Worm (Caenorhabditis elegans) whole organism, L3 larva: Measurements from ENCODE around the gene R10E8.2.

Experiments used
- R02D3.7 ChIP-seq: fragments of 150-350 bp; optimal IDR thresholded peaks from 2 replicates; lab custom pipeline; 2014; ENCODE audit warnings: missing biosample characterization, missing genetic modification characterization
- ZK546.5 ChIP-seq: sonication (generic microtip); optimal IDR thresholded peaks from 2 replicates; lab custom pipeline; 2017; ENCODE audit warnings: missing biosample characterization, missing genetic modification characterization
- ama-1 ChIP-seq: fragments of 150-350 bp; optimal IDR thresholded peaks from 2 replicates; lab custom pipeline; 2018
- ceh-16 ChIP-seq: sonication (generic microtip); optimal IDR thresholded peaks from 2 replicates; lab custom pipeline; 2017; ENCODE audit warnings: missing biosample characterization, missing genetic modification characterization
- ceh-82 ChIP-seq: fragments of 150-350 bp; optimal IDR thresholded peaks from 2 replicates; lab custom pipeline; 2014; ENCODE audit warnings: missing biosample characterization, missing genetic modification characterization
- ceh-9 ChIP-seq: sonication (generic microtip); optimal IDR thresholded peaks from 2 replicates; lab custom pipeline; 2018; ENCODE audit warnings: missing biosample characterization, missing genetic modification characterization
- daf-12 ChIP-seq: fragments of 150-350 bp; optimal IDR thresholded peaks from 2 replicates; lab custom pipeline; 2014; ENCODE audit warnings: missing biosample characterization, missing genetic modification reagents, missing genetic modification characterization
- egl-27 ChIP-seq: sonication (generic microtip); optimal IDR thresholded peaks from 4 replicates; lab custom pipeline; 2017; ENCODE audit warnings: missing biosample characterization, missing genetic modification reagents, missing genetic modification characterization
- egl-5 ChIP-seq: fragments of 150-350 bp; optimal IDR thresholded peaks from 2 replicates; lab custom pipeline; 2017; ENCODE audit warnings: missing biosample characterization, missing genetic modification reagents, missing genetic modification characterization, inconsistent platforms
- elt-2 ChIP-seq: sonication (generic microtip); optimal IDR thresholded peaks from 2 replicates; lab custom pipeline; 2016; ENCODE audit warnings: missing genetic modification reagents, mild to moderate bottlenecking, missing genetic modification characterization, missing compliant biosample characterization
- fos-1 ChIP-seq: fragments of 150-350 bp; optimal IDR thresholded peaks from 2 replicates; lab custom pipeline; 2014; ENCODE audit warnings: missing biosample characterization, missing genetic modification characterization
- jun-1 ChIP-seq: fragments of 150-350 bp; optimal IDR thresholded peaks from 2 replicates; lab custom pipeline; 2014; ENCODE audit warnings: missing biosample characterization, missing genetic modification reagents, missing genetic modification characterization
- lsy-12 ChIP-seq: sonication (generic microtip); optimal IDR thresholded peaks from 2 replicates; lab custom pipeline; 2016; ENCODE audit warnings: mild to moderate bottlenecking, missing genetic modification characterization, missing compliant biosample characterization
- mdl-1 ChIP-seq: fragments of 150-350 bp; optimal IDR thresholded peaks from 2 replicates; lab custom pipeline; 2014; ENCODE audit warnings: missing biosample characterization, missing genetic modification characterization
- mml-1 ChIP-seq: fragments of 150-350 bp; sonication (generic microtip); optimal IDR thresholded peaks from 3 replicates; lab custom pipeline; 2014; ENCODE audit warnings: missing biosample characterization, missing genetic modification characterization
- nfya-1 ChIP-seq: sonication (generic microtip); optimal IDR thresholded peaks from 2 replicates; lab custom pipeline; 2017; ENCODE audit warnings: missing genetic modification characterization, mild to moderate bottlenecking, missing compliant biosample characterization, antibody characterized with exemption, moderate library complexity; ENCODE audit not compliant: insufficient read depth
- nhr-11 ChIP-seq: fragments of 150-350 bp; optimal IDR thresholded peaks from 2 replicates; lab custom pipeline; 2014; ENCODE audit warnings: missing biosample characterization, missing genetic modification characterization
- nhr-12 ChIP-seq: fragments of 150-350 bp; optimal IDR thresholded peaks from 2 replicates; lab custom pipeline; 2014; ENCODE audit warnings: missing biosample characterization, missing genetic modification characterization
- nhr-23 ChIP-seq: fragments of 150-350 bp; optimal IDR thresholded peaks from 2 replicates; lab custom pipeline; 2014; ENCODE audit warnings: missing biosample characterization, missing genetic modification reagents, missing genetic modification characterization
- nhr-25 ChIP-seq: sonication (generic microtip); optimal IDR thresholded peaks from 2 replicates; lab custom pipeline; 2017; ENCODE audit warnings: missing biosample characterization, missing genetic modification characterization
- nhr-28 ChIP-seq: fragments of 150-350 bp; optimal IDR thresholded peaks from 2 replicates; lab custom pipeline; 2014; ENCODE audit warnings: missing biosample characterization, missing genetic modification characterization
- nhr-43 ChIP-seq: sonication (generic microtip); optimal IDR thresholded peaks from 2 replicates; lab custom pipeline; 2016; ENCODE audit warnings: mild to moderate bottlenecking, missing genetic modification characterization, missing compliant biosample characterization; ENCODE audit not compliant: poor library complexity, severe bottlenecking
- nhr-67 ChIP-seq: fragments of 150-350 bp; optimal IDR thresholded peaks from 2 replicates; lab custom pipeline; 2014; ENCODE audit warnings: missing biosample characterization, missing genetic modification characterization
- nhr-76 ChIP-seq: fragments of 150-350 bp; sonication (generic microtip); optimal IDR thresholded peaks from 5 replicates; lab custom pipeline; 2014; ENCODE audit warnings: missing biosample characterization, missing genetic modification characterization
- nhr-77 ChIP-seq: fragments of 150-350 bp; optimal IDR thresholded peaks from 2 replicates; lab custom pipeline; 2014; ENCODE audit warnings: missing biosample characterization, missing genetic modification characterization
- pha-4 ChIP-seq: fragments of 150-350 bp; optimal IDR thresholded peaks from 2 replicates; lab custom pipeline; 2014; ENCODE audit warnings: missing biosample characterization, missing genetic modification reagents, missing genetic modification characterization
- pqm-1 ChIP-seq: fragments of 150-350 bp; optimal IDR thresholded peaks from 2 replicates; lab custom pipeline; 2017; ENCODE audit warnings: missing biosample characterization, missing genetic modification characterization, inconsistent platforms
- sea-2 ChIP-seq: fragments of 150-350 bp; sonication (generic microtip); optimal IDR thresholded peaks from 4 replicates; lab custom pipeline; 2014; ENCODE audit warnings: missing biosample characterization, missing genetic modification reagents, missing genetic modification characterization
- skn-1 ChIP-seq: fragments of 150-350 bp; optimal IDR thresholded peaks from 2 replicates; lab custom pipeline; 2014; ENCODE audit warnings: missing biosample characterization, missing genetic modification characterization
- unc-62 ChIP-seq: fragments of 150-350 bp; sonication (generic microtip); optimal IDR thresholded peaks from 4 replicates; lab custom pipeline; 2014; ENCODE audit warnings: missing biosample characterization, missing genetic modification reagents, missing genetic modification characterization
- zag-1 ChIP-seq: fragments of 150-350 bp; optimal IDR thresholded peaks from 2 replicates; lab custom pipeline; 2014; ENCODE audit warnings: missing biosample characterization, missing genetic modification characterization
- ztf-11 ChIP-seq: fragments of 150-350 bp; optimal IDR thresholded peaks from 2 replicates; lab custom pipeline; 2014; ENCODE audit warnings: missing biosample characterization, missing genetic modification characterization
- ztf-4 ChIP-seq: fragments of 150-350 bp; optimal IDR thresholded peaks from 2 replicates; lab custom pipeline; 2014; ENCODE audit warnings: missing biosample characterization, missing genetic modification characterization

The R10E8.2 gene

DNA sequence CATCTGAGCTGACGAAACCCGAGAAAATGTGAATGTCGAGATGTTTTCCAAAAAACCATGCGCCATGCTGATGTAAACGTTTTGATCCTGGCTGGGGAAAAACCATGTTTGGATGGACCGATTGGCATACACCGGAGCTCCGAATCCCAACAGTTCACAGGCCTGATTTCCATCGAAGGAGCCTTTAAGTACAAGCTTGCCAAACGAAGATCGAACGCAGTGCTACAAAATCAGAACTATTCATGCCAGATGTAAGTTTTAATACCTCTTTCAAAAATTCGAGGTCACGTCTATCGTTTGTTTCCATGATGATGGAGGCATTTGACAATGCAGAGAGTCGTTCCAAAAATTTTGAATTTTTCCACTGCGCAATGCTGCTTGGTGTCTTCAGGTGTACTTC lies 17.8 kb upstream of the R10E8.2 start:
- TF ChIP-seq lsy-12 (tag; lab: Kevin White, UChicago) (no peak), egl-5 (tag; lab: Kevin White, UChicago) (no peak), mdl-1 (no peak), skn-1 (tag; lab: Kevin White, UChicago) (no peak), ztf-11 (tag; lab: Kevin White, UChicago) (no peak), mml-1 (tag; lab: Kevin White, UChicago) (no peak), ceh-9 (no peak), nhr-23 (tag; lab: Kevin White, UChicago) (no peak), nhr-11 (tag; lab: Kevin White, UChicago) (no peak), elt-2 (tag; lab: Kevin White, UChicago) (no peak), fos-1 (tag; lab: Kevin White, UChicago) (no peak), pqm-1 (tag; lab: Kevin White, UChicago) (no peak), nhr-12 (tag; lab: Kevin White, UChicago) (no peak), R02D3.7 (tag; lab: Kevin White, UChicago) (no peak), nhr-25 (tag; lab: Kevin White, UChicago) (no peak), ceh-16 (tag; lab: Kevin White, UChicago) (no peak), pha-4 (tag; lab: Kevin White, UChicago) (no peak), ceh-82 (tag; lab: Kevin White, UChicago) (no peak)
- TF ChIP-seq, all 47 proteins: peak for 0

- TF ChIP-seq ztf-4 (tag; lab: Kevin White, UChicago), result no peak
- TF ChIP-seq egl-27 (tag; lab: Kevin White, UChicago), result no peak
- peak; percentile 53 for TF ChIP-seq elt-2 (tag; lab: Kevin White, UChicago)
- TF ChIP-seq pqm-1 (tag; lab: Kevin White, UChicago), result peak; percentile 43
Measured at ce11 chrV:18236714-18237288, 16.8 kb upstream of the R10E8.2 start, which contains the start of gene R10E8.3. Gene R10E8.3 (minus strand): TSS chrV:18236764.

- peak; percentile 72 for TF ChIP-seq pqm-1 (tag; lab: Kevin White, UChicago)
- peak; percentile 17 for TF ChIP-seq pha-4 (tag; lab: Kevin White, UChicago)
- peak; percentile 87 for TF ChIP-seq elt-2 (tag; lab: Kevin White, UChicago)
- TF ChIP-seq nfya-1 (tag; lab: Kevin White, UChicago), result peak; percentile 17
- no peak for TF ChIP-seq ztf-11 (tag; lab: Kevin White, UChicago)
- TF ChIP-seq, all 47 proteins: peak for 4
Measured at ce11 chrV:18241328-18241727, 12.3 kb upstream of the R10E8.2 start, which contains the start of gene R10E8.8. Gene R10E8.8 (minus strand): TSS chrV:18241670.

ce11 chrV:18243227-18243626 lies 10.4 kb upstream of the R10E8.2 start:
- no peak for TF ChIP-seq mml-1 (tag; lab: Kevin White, UChicago)
- TF ChIP-seq nhr-43, result no peak
- no peak for TF ChIP-seq jun-1
- TF ChIP-seq nhr-76, result no peak
- TF ChIP-seq skn-1 (tag; lab: Kevin White, UChicago), result no peak
- no peak for TF ChIP-seq elt-2 (tag; lab: Kevin White, UChicago)
- TF ChIP-seq sea-2 (GFP tag; lab: Kevin White, UChicago), result no peak
- no peak for TF ChIP-seq ama-1 (lab: Kevin White, UChicago)
- TF ChIP-seq zag-1 (tag; lab: Kevin White, UChicago), result no peak
- no peak for TF ChIP-seq nhr-28 (tag; lab: Kevin White, UChicago)
- TF ChIP-seq daf-12 (tag; lab: Kevin White, UChicago), result no peak
- TF ChIP-seq ceh-9, result no peak

DNA sequence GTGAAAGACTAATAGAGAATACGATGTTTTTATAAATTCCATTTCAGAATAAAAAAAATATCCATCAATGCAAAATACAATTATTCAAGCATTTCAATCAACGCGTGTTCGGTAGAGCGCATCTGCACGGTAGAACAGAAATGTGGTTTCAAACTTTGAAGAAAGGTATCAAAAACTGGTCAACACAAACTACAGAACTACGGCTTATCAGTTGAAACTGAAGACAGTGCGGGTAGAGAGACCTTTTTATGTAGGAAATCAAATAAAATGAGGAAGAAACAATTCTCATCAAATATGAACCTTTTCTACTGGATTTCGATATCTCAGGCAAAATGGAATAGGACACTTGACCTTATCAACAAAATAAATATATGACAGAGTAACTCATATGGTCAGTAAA lies 9.2 kb upstream of the R10E8.2 start:
- TF ChIP-seq elt-2 (tag; lab: Kevin White, UChicago), result peak; percentile 62
- TF ChIP-seq unc-62 (GFP tag; lab: Kevin White, UChicago), result no peak
- no peak for TF ChIP-seq ZK546.5 (tag; lab: Kevin White, UChicago)
- TF ChIP-seq pqm-1 (tag; lab: Kevin White, UChicago), result peak; percentile 31

ce11 chrV:18246077-18246476 lies 7.5 kb upstream of the R10E8.2 start:
- TF ChIP-seq jun-1, result peak; percentile 18
- no peak for TF ChIP-seq fos-1 (tag; lab: Kevin White, UChicago)
- no peak for TF ChIP-seq nhr-28 (tag; lab: Kevin White, UChicago)
- no peak for TF ChIP-seq nhr-25 (tag; lab: Kevin White, UChicago)
- TF ChIP-seq nhr-77 (tag; lab: Kevin White, UChicago), result no peak
- TF ChIP-seq R02D3.7 (tag; lab: Kevin White, UChicago), result no peak
- TF ChIP-seq mml-1 (tag; lab: Kevin White, UChicago), result no peak
- TF ChIP-seq pqm-1 (tag; lab: Kevin White, UChicago), result peak; percentile 70
- peak; percentile 90 for TF ChIP-seq elt-2 (tag; lab: Kevin White, UChicago)
- TF ChIP-seq egl-5 (tag; lab: Kevin White, UChicago), result no peak
- TF ChIP-seq zag-1 (tag; lab: Kevin White, UChicago), result no peak
- TF ChIP-seq ztf-11 (tag; lab: Kevin White, UChicago), result no peak
- TF ChIP-seq nhr-67, result no peak
